Fruit fly (Drosophila melanogaster) whole organism, embryonic: Measurements from ENCODE around the gene bwa.

Experiments
- B-H1 ChIP-seq: fragments of 200-800 bp; sonication (Bioruptor generic); IDR thresholded peaks from 3 replicates; pipeline ENCODE4 v1.3.6; 2022; ENCODE audit warnings: missing biosample characterization, missing genetic modification characterization
- Blimp-1 ChIP-seq: fragments of 200-800 bp; sonication (Bioruptor generic); optimal IDR thresholded peaks from 3 replicates; lab custom pipeline; 2018; ENCODE audit warnings: missing biosample characterization, missing genetic modification characterization, mild to moderate bottlenecking, moderate library complexity, missing genetic modification reagents
- CG1602 ChIP-seq: fragments of 200-800 bp; sonication (Bioruptor generic); optimal IDR thresholded peaks from 3 replicates; lab custom pipeline; 2016; ENCODE audit warnings: missing biosample characterization, missing genetic modification characterization
- CG31388 ChIP-seq: fragments of 200-800 bp; sonication (Bioruptor generic); optimal IDR thresholded peaks from 2 replicates; lab custom pipeline; 2016; ENCODE audit warnings: missing biosample characterization, missing genetic modification characterization
- CG32532 ChIP-seq: fragments of 200-800 bp; sonication (Bioruptor generic); IDR thresholded peaks from 2 replicates; pipeline ENCODE4 v1.3.6; 2022; ENCODE audit warnings: missing biosample characterization, missing genetic modification characterization
- E2f2 ChIP-seq: fragments of 200-800 bp; sonication (Bioruptor generic); IDR thresholded peaks from 2 replicates; pipeline ENCODE4 v1.3.6; 2022; ENCODE audit warnings: missing biosample characterization, missing genetic modification characterization
- NFAT ChIP-seq: fragments of 200-800 bp; sonication (Bioruptor generic); IDR thresholded peaks from 2 replicates; pipeline ENCODE4 v1.3.6; 2022; ENCODE audit warnings: missing biosample characterization, missing genetic modification characterization
- Scr ChIP-seq: fragments of 200-800 bp; sonication (Bioruptor generic); IDR thresholded peaks from 2 replicates; pipeline ENCODE4 v1.3.6; 2022; ENCODE audit warnings: missing biosample characterization, missing genetic modification characterization; ENCODE audit not compliant: partially characterized antibody
- ind ChIP-seq: fragments of 200-800 bp; sonication (Bioruptor generic); optimal IDR thresholded peaks from 3 replicates; lab custom pipeline; 2016; ENCODE audit warnings: missing biosample characterization, missing genetic modification characterization

DNA sequence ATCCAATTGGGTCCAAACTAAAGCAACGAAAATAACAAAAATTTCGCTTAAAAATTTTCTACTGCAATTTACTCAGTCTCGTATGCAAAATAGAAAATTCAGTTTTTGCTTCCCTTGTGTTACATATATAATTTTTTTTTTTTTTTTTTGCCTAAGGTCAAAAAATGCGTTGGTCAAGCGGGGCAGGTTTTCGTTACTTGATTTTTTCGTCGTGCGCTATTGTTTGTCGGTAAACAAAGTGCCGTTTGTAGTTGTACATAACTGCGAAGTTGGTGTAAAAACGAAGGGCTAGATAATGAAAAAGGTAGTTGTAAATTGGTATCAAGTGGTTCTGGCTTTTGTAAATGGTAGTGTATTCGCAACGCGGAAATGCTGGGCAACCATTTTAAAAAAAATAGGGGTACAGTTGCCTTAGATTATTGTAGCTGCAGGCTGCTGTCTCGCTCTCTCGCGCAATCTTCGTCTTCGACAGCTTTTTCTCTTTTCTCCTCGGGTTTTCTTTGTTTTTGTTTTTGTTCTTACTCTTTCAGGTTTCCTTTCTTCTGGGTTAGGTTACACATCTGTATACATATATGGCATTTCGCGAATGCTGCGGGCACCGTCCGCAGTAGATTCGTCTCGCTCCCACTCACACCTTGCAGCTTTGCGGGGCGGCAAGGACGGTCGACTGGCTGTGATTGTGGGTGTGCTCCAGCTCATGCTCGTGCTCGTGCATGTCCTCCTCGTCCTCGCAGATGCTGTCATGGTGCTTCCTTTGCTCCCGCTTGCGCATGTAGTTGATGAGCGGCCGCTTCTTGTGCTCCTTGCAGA, 16.2 kb downstream of the bwa start:
- TF ChIP-seq CG1602 (GFP tag; lab: Kevin White, UChicago) (no peak), NFAT (GFP tag; lab: Robert Waterston, UW) (no peak), E2f2 (GFP tag; lab: Robert Waterston, UW) (no peak), B-H1 (no peak), CG31388 (no peak), ind (GFP tag; lab: Kevin White, UChicago) (no peak), Scr (GFP tag; lab: Robert Waterston, UW) (no peak), CG32532 (GFP tag; lab: Robert Waterston, UW) (no peak), Blimp-1 (GFP tag; lab: Kevin White, UChicago) (no peak)
